Fruit fly (Drosophila melanogaster): ENCODE results near the gene Rap1.

dm6 chr3L:1827809-1828371, 34.1 kb downstream of the Rap1 start:
- no peak for TF ChIP-seq Hr78 (GFP tag; optimal IDR thresholded peaks at IDR 0.05)
- TF ChIP-seq CG1024 (GFP tag; IDR thresholded peaks at IDR 0.05) = no peak
- TF ChIP-seq psq (GFP tag; optimal IDR thresholded peaks at IDR 0.05) = no peak
- TF ChIP-seq repo (GFP tag; optimal IDR thresholded peaks at IDR 0.05) = no peak
- no peak for TF ChIP-seq bigmax (GFP tag; optimal IDR thresholded peaks at IDR 0.05)
- TF ChIP-seq Xbp1 (GFP tag; optimal IDR thresholded peaks at IDR 0.05) = no peak
- TF ChIP-seq CG18262 (tag; optimal IDR thresholded peaks at IDR 0.05) = no peak
- no peak for TF ChIP-seq luna (GFP tag; optimal IDR thresholded peaks at IDR 0.05)
- no peak for TF ChIP-seq HmgD (GFP tag; optimal IDR thresholded peaks at IDR 0.05)
- no peak for TF ChIP-seq Dip2 (GFP tag; IDR thresholded peaks at IDR 0.05)
- TF ChIP-seq her (GFP tag; optimal IDR thresholded peaks at IDR 0.05) = no peak
- TF ChIP-seq Hsf (GFP tag; optimal IDR thresholded peaks at IDR 0.05) = no peak

All from whole organism, embryonic.